3 fruit fly cellular contexts compared by ENCODE assay signal in the genomic region with DNA sequence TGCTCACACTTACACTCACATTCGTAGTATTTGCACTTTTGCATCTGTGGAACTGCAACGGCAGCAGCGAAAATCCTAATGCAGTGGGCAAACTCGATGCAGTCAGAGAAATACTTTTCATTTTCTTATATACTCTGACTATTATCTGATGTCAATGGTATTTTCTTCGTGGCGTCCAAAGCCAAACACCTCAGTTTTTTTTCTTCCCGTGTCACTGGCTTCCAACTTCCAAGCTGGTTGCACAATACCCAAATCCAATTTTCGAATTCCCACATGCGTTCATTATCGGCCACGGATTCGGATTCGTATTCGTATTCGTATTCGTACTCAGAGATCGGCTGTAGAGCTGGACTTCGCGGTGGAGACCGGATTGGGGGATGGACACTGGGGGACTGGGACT.
TF ChIP-seq lines count a peak whose summit lies in the region.

No protein-coding gene starts in this region.

- no peak for TF ChIP-seq CTCF in whole organism, embryonic (GFP tag; optimal IDR thresholded peaks at IDR 0.05; lab: Kevin White, UChicago)

TF ChIP-seq in whole organism, embryonic, 481 proteins besides CTCF, POLR2A, EP300 and RAD21:
- no peak for TF ChIP-seq CG4360 (GFP tag; IDR thresholded peaks at IDR 0.05; lab: Robert Waterston, UW)
- peak; percentile 69 for TF ChIP-seq Drgx (GFP tag; IDR thresholded peaks at IDR 0.05; lab: Robert Waterston, UW)
TF ChIP-seq in whole organism, embryonic: peak in this region for 1.

TF ChIP-seq in whole organism, prepupa, 60 proteins besides CTCF, POLR2A, EP300 and RAD21 (continues in another document):
- no peak for TF ChIP-seq acj6 (GFP tag; optimal IDR thresholded peaks at IDR 0.05; lab: Kevin White, UChicago)
- no peak for TF ChIP-seq esn (GFP tag; optimal IDR thresholded peaks at IDR 0.05; lab: Kevin White, UChicago)
- peak; percentile 74 for TF ChIP-seq Eip78C (GFP tag; lab: Kevin White, UChicago)
- TF ChIP-seq Hr38 (GFP tag; optimal IDR thresholded peaks at IDR 0.05; lab: Kevin White, UChicago): no peak
- peak; percentile 30 for TF ChIP-seq pdm3 (GFP tag; optimal IDR thresholded peaks at IDR 0.05; lab: Kevin White, UChicago)
- TF ChIP-seq cyc (GFP tag; optimal IDR thresholded peaks at IDR 0.05; lab: Kevin White, UChicago): no peak
- TF ChIP-seq CG6163 (GFP tag; IDR thresholded peaks at IDR 0.05; lab: Robert Waterston, UW): 0 out of 3 replicates have a peak, but pooled peaks have one; percentile 34
- TF ChIP-seq salr (GFP tag; optimal IDR thresholded peaks at IDR 0.05; lab: Kevin White, UChicago): no peak
- no peak for TF ChIP-seq CG6808 (GFP tag; optimal IDR thresholded peaks at IDR 0.05; lab: Kevin White, UChicago)
- TF ChIP-seq OdsH (GFP tag; optimal IDR thresholded peaks at IDR 0.05; lab: Kevin White, UChicago): peak; percentile 14
- no peak for TF ChIP-seq topi (GFP tag; optimal IDR thresholded peaks at IDR 0.05; lab: Kevin White, UChicago)
- no peak for TF ChIP-seq Eip93F (GFP tag; optimal IDR thresholded peaks at IDR 0.05; lab: Kevin White, UChicago)
- no peak for TF ChIP-seq CG6854 (GFP tag; optimal IDR thresholded peaks at IDR 0.05; lab: Kevin White, UChicago)
- TF ChIP-seq achi (GFP tag; optimal IDR thresholded peaks at IDR 0.05; lab: Kevin White, UChicago): no peak
- no peak for TF ChIP-seq Lpt (GFP tag; optimal IDR thresholded peaks at IDR 0.05; lab: Kevin White, UChicago)
- no peak; the same call in 1 of the 2 replicates for TF ChIP-seq CG11294 (GFP tag; IDR thresholded peaks at IDR 0.05; lab: Robert Waterston, UW)
- TF ChIP-seq net (GFP tag; optimal IDR thresholded peaks at IDR 0.05; lab: Kevin White, UChicago): no peak
- TF ChIP-seq Eip75B (GFP tag; optimal IDR thresholded peaks at IDR 0.05; lab: Kevin White, UChicago): no peak
- no peak for TF ChIP-seq spab (GFP tag; optimal IDR thresholded peaks at IDR 0.05; lab: Kevin White, UChicago)
- no peak for TF ChIP-seq ss (GFP tag; optimal IDR thresholded peaks at IDR 0.05; lab: Kevin White, UChicago)
- TF ChIP-seq CG1621 (tag; optimal IDR thresholded peaks at IDR 0.05; lab: Kevin White, UChicago): no peak
- TF ChIP-seq Sox14 (GFP tag; optimal IDR thresholded peaks at IDR 0.05; lab: Kevin White, UChicago): no peak
- no peak for TF ChIP-seq CG3919 (GFP tag; optimal IDR thresholded peaks at IDR 0.05; lab: Kevin White, UChicago)
- TF ChIP-seq eg (GFP tag; IDR thresholded peaks at IDR 0.05; lab: Robert Waterston, UW): peak; percentile 68
- TF ChIP-seq Sox15 (GFP tag; optimal IDR thresholded peaks at IDR 0.05; lab: Kevin White, UChicago): no peak
- peak; percentile 4 for TF ChIP-seq dac (GFP tag; optimal IDR thresholded peaks at IDR 0.05; lab: Kevin White, UChicago)
- no peak for TF ChIP-seq CG9139 (GFP tag; optimal IDR thresholded peaks at IDR 0.05; lab: Kevin White, UChicago)
- peak; percentile 8 for TF ChIP-seq CG4318 (GFP tag; optimal IDR thresholded peaks at IDR 0.05; lab: Kevin White, UChicago)
- no peak for TF ChIP-seq CG11902 (GFP tag; optimal IDR thresholded peaks at IDR 0.05; lab: Kevin White, UChicago)
- no peak for TF ChIP-seq Met (GFP tag; optimal IDR thresholded peaks at IDR 0.05; lab: Kevin White, UChicago)
- no peak for TF ChIP-seq svp (GFP tag; lab: Kevin White, UChicago)
- no peak for TF ChIP-seq lz (GFP tag; optimal IDR thresholded peaks at IDR 0.05; lab: Kevin White, UChicago)
- no peak for TF ChIP-seq CG8319 (GFP tag; optimal IDR thresholded peaks at IDR 0.05; lab: Kevin White, UChicago)
- TF ChIP-seq Hr39 (GFP tag; optimal IDR thresholded peaks at IDR 0.05; lab: Kevin White, UChicago): no peak
- no peak for TF ChIP-seq Blimp-1 (GFP tag; optimal IDR thresholded peaks at IDR 0.05; lab: Kevin White, UChicago)
- no peak for TF ChIP-seq fd85E (GFP tag; optimal IDR thresholded peaks at IDR 0.05; lab: Kevin White, UChicago)
- 0 out of 2 replicates have a peak, but pooled peaks have one; percentile 44 for TF ChIP-seq CG15336 (GFP tag; IDR thresholded peaks at IDR 0.05; lab: Robert Waterston, UW)
- no peak for TF ChIP-seq CG34406 (GFP tag; optimal IDR thresholded peaks at IDR 0.05; lab: Kevin White, UChicago)
- no peak for TF ChIP-seq Ets21C (GFP tag; optimal IDR thresholded peaks at IDR 0.05; lab: Kevin White, UChicago)
- no peak for TF ChIP-seq CG11762 (GFP tag; optimal IDR thresholded peaks at IDR 0.05; lab: Kevin White, UChicago; ENCODE audit: insufficient read depth)
- TF ChIP-seq CG16779 (tag; optimal IDR thresholded peaks at IDR 0.05; lab: Kevin White, UChicago): no peak
- TF ChIP-seq vri (GFP tag; optimal IDR thresholded peaks at IDR 0.05; lab: Kevin White, UChicago): no peak
- no peak for TF ChIP-seq CG8632 (GFP tag; optimal IDR thresholded peaks at IDR 0.05; lab: Kevin White, UChicago)
- no peak for TF ChIP-seq CG3032 (tag; optimal IDR thresholded peaks at IDR 0.05; lab: Kevin White, UChicago)

TF ChIP-seq in whole organism, pupa, 21 proteins besides CTCF, POLR2A, EP300 and RAD21:
- TF ChIP-seq Snoo (tag; optimal IDR thresholded peaks at IDR 0.05; lab: Kevin White, UChicago) (no peak), CG32121 (GFP tag; IDR thresholded peaks at IDR 0.05; lab: Robert Waterston, UW) (peak; percentile 46; the same call in 1 of the 2 replicates), rn (GFP tag; IDR thresholded peaks at IDR 0.05; lab: Robert Waterston, UW) (0 out of 2 replicates have a peak, but pooled peaks have one; percentile 15), D1 (tag; optimal IDR thresholded peaks at IDR 0.05; lab: Kevin White, UChicago) (no peak), gl (tag; optimal IDR thresholded peaks at IDR 0.05; lab: Kevin White, UChicago) (no peak), CG4496 (GFP tag; IDR thresholded peaks at IDR 0.05; lab: Robert Waterston, UW) (peak; percentile 65; the same call in 1 of the 3 replicates), CG13204 (GFP tag; optimal IDR thresholded peaks at IDR 0.05; lab: Kevin White, UChicago) (no peak), CG17806 (tag; optimal IDR thresholded peaks at IDR 0.05; lab: Kevin White, UChicago) (no peak), CG14655 (GFP tag; optimal IDR thresholded peaks at IDR 0.05; lab: Kevin White, UChicago) (peak; percentile 12), fd96Ca (GFP tag; IDR thresholded peaks at IDR 0.05; lab: Robert Waterston, UW) (peak; percentile 75), Ets98B (GFP tag; IDR thresholded peaks at IDR 0.05; lab: Robert Waterston, UW) (peak; percentile 71), CG8159 (tag; optimal IDR thresholded peaks at IDR 0.05; lab: Kevin White, UChicago) (no peak), Pif1A (GFP tag; optimal IDR thresholded peaks at IDR 0.05; lab: Kevin White, UChicago) (no peak), CG8301 (tag; optimal IDR thresholded peaks at IDR 0.05; lab: Kevin White, UChicago) (no peak), CG15710 (tag; optimal IDR thresholded peaks at IDR 0.05; lab: Kevin White, UChicago) (no peak)
TF ChIP-seq in whole organism, pupa: peak in this region for 6.
